Worm (Caenorhabditis elegans): ENCODE data around the gene col-93.

Gene col-93

ce11 chrIII:10960387-10960786 lies 25.0 kb downstream of the col-93 start:
- TF ChIP-seq ceh-13 (GFP tag; optimal IDR thresholded peaks at IDR 0.05), result no peak
- no peak for TF ChIP-seq scrt-1 (GFP tag; IDR thresholded peaks at IDR 0.05)
- TF ChIP-seq ets-7 (tag; optimal IDR thresholded peaks at IDR 0.05), result no peak
- no peak for TF ChIP-seq flt-1 (GFP tag; IDR thresholded peaks at IDR 0.05)

ce11 chrIII:10957710-10958109 lies 27.7 kb downstream of the col-93 start:
- TF ChIP-seq tbx-11 (GFP tag; IDR thresholded peaks at IDR 0.05) (no peak), ets-7 (tag; optimal IDR thresholded peaks at IDR 0.05) (no peak), ceh-36 (tag; optimal IDR thresholded peaks at IDR 0.05) (no peak), B0310.2 (tag; optimal IDR thresholded peaks at IDR 0.05) (no peak), pes-1 (GFP tag; IDR thresholded peaks at IDR 0.05) (no peak), hmg-4 (GFP tag; optimal IDR thresholded peaks at IDR 0.05) (no peak), ama-1 (optimal IDR thresholded peaks at IDR 0.05) (no peak), sea-1 (GFP tag; conservative IDR thresholded peaks at IDR 0.05) (no peak)

- TF ChIP-seq hmbx-1 (tag; optimal IDR thresholded peaks at IDR 0.05) (no peak), F13C5.2 (tag; optimal IDR thresholded peaks at IDR 0.05) (no peak), ets-7 (tag; optimal IDR thresholded peaks at IDR 0.05) (no peak), aly-1 (tag; optimal IDR thresholded peaks at IDR 0.05) (no peak), tra-4 (tag; optimal IDR thresholded peaks at IDR 0.05) (no peak), ama-1 (optimal IDR thresholded peaks at IDR 0.05) (no peak), scrt-1 (GFP tag; IDR thresholded peaks at IDR 0.05) (no peak)
Measured at ce11 chrIII:10957236-10957635, 28.2 kb downstream of the col-93 start.

DNA sequence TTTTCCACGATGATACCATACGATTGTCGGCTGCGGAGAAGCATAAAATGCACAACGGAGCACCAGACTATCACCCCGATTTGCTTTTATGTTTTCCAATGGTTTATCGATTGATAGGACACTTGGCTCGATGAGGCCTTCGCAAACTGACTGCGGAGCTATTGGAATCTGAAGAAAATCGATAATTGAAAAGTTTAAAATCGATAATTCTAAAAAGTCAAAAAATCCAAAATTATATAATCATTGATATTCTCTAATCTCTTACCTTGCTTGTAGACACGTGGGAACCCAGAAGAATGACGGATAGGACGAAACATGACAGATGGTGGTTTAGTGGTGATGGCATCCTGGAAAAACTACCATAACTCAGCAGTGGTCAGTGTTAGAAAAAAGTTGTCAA lies 32.2 kb downstream of the col-93 start, which contains the start of gene zig-5:
Gene zig-5 (minus strand): TSS at position 349 of the 400 bp plus-strand sequence.
- TF ChIP-seq aly-1 (tag; optimal IDR thresholded peaks at IDR 0.05) (no peak), ama-1 (optimal IDR thresholded peaks at IDR 0.05) (no peak), scrt-1 (GFP tag; IDR thresholded peaks at IDR 0.05) (no peak), ets-7 (tag; optimal IDR thresholded peaks at IDR 0.05) (no peak), ceh-13 (GFP tag; optimal IDR thresholded peaks at IDR 0.05) (no peak), hnd-1 (tag; optimal IDR thresholded peaks at IDR 0.05) (no peak), B0310.2 (tag; optimal IDR thresholded peaks at IDR 0.05) (no peak), tbx-37 (GFP tag; conservative IDR thresholded peaks at IDR 0.05) (no peak)

DNA sequence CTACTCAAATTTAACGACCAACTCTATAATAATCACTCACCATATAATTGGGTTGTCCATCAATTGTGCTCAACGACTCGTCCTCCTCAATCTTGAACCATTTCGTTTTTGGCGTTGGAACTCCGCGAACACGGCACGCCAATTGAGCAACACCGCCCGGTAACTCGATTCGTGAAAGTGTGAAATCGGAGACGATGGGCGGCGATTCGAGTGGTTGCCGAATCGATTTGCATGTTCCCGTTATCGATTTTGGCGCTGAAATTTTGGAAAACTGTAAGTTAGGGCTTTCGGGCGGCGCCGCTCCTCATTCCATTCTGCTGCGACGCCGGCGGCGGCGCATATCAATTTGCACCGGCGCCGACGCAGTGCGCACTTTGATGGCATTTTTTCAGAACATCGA lies 33.7 kb downstream of the col-93 start:
- TF ChIP-seq ets-7 (tag; optimal IDR thresholded peaks at IDR 0.05) (no peak), tra-4 (tag; optimal IDR thresholded peaks at IDR 0.05) (no peak), tbx-11 (GFP tag; IDR thresholded peaks at IDR 0.05) (no peak), F13C5.2 (tag; optimal IDR thresholded peaks at IDR 0.05) (no peak), hnd-1 (tag; optimal IDR thresholded peaks at IDR 0.05) (no peak), scrt-1 (GFP tag; IDR thresholded peaks at IDR 0.05) (no peak), pes-1 (GFP tag; IDR thresholded peaks at IDR 0.05) (no peak), flt-1 (GFP tag; IDR thresholded peaks at IDR 0.05) (no peak), tbx-37 (GFP tag; conservative IDR thresholded peaks at IDR 0.05) (no peak), hmg-4 (GFP tag; optimal IDR thresholded peaks at IDR 0.05) (no peak), ceh-13 (GFP tag; optimal IDR thresholded peaks at IDR 0.05) (no peak), hmbx-1 (tag; optimal IDR thresholded peaks at IDR 0.05) (no peak), B0310.2 (tag; optimal IDR thresholded peaks at IDR 0.05) (no peak), ceh-36 (tag; optimal IDR thresholded peaks at IDR 0.05) (no peak)

DNA sequence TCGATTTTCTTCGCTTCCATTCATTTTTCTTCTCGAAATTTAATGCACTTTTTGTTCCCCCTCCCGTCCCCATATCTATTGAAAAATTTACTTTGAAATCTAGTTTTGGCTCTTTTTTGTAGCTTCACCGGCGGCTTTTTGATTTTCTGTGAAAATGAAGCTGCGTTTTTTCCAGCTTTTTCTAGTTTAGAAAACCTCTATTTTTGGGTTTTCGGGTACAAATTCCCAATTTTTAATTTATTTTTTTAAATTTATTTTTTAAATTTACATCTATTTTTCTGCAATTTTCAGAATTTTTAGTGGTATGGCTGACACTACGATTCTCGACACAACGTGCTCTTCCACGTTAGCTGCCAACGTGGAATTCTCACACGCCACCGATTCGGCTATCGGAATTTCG lies 38.3 kb downstream of the col-93 start, which contains the start of gene strd-1:
Gene strd-1 (plus strand): TSS at position 301 of the 400 bp plus-strand sequence.
- TF ChIP-seq hmg-4 (GFP tag; optimal IDR thresholded peaks at IDR 0.05) (no peak), ceh-36 (tag; optimal IDR thresholded peaks at IDR 0.05) (no peak), ets-7 (tag; optimal IDR thresholded peaks at IDR 0.05) (no peak), scrt-1 (GFP tag; IDR thresholded peaks at IDR 0.05) (no peak), sea-1 (GFP tag; conservative IDR thresholded peaks at IDR 0.05) (no peak), ama-1 (optimal IDR thresholded peaks at IDR 0.05) (no peak), flt-1 (GFP tag; IDR thresholded peaks at IDR 0.05) (no peak), F13C5.2 (tag; optimal IDR thresholded peaks at IDR 0.05) (no peak), aly-1 (tag; optimal IDR thresholded peaks at IDR 0.05) (no peak), ceh-13 (GFP tag; optimal IDR thresholded peaks at IDR 0.05) (no peak), tbx-37 (GFP tag; conservative IDR thresholded peaks at IDR 0.05) (no peak), tra-4 (tag; optimal IDR thresholded peaks at IDR 0.05) (no peak), hnd-1 (tag; optimal IDR thresholded peaks at IDR 0.05) (no peak), pes-1 (GFP tag; IDR thresholded peaks at IDR 0.05) (no peak), B0310.2 (tag; optimal IDR thresholded peaks at IDR 0.05) (no peak), tbx-11 (GFP tag; IDR thresholded peaks at IDR 0.05) (no peak), hmbx-1 (tag; optimal IDR thresholded peaks at IDR 0.05) (no peak)

DNA sequence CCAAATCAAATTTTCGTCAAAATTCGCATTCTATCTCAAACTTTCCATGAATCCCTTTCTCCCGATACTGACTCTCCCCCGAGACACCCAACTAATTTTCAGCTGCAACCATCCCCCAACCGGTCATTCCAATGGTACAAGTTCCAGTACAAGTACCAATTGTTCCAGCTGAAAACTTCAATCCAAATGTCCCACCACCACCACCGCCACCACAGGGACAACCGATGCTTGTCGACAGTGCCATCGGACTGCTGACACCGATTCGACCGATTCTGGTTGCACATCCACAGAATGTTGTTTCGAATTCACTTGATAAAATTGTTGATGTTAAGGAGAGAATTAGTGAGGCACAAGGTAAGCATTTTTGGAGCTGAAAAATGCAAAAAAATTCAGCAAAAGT lies 39.9 kb downstream of the col-93 start:
- TF ChIP-seq tbx-37 (GFP tag; conservative IDR thresholded peaks at IDR 0.05), result no peak
- no peak for TF ChIP-seq ceh-36 (tag; optimal IDR thresholded peaks at IDR 0.05)
- TF ChIP-seq hnd-1 (tag; optimal IDR thresholded peaks at IDR 0.05), result no peak
- no peak for TF ChIP-seq pes-1 (GFP tag; IDR thresholded peaks at IDR 0.05)
- TF ChIP-seq hmbx-1 (tag; optimal IDR thresholded peaks at IDR 0.05), result no peak
- TF ChIP-seq ceh-13 (GFP tag; optimal IDR thresholded peaks at IDR 0.05), result no peak
- no peak for TF ChIP-seq F13C5.2 (tag; optimal IDR thresholded peaks at IDR 0.05)
- TF ChIP-seq flt-1 (GFP tag; IDR thresholded peaks at IDR 0.05), result no peak
- TF ChIP-seq tra-4 (tag; optimal IDR thresholded peaks at IDR 0.05), result no peak
- no peak for TF ChIP-seq aly-1 (tag; optimal IDR thresholded peaks at IDR 0.05)
- TF ChIP-seq hmg-4 (GFP tag; optimal IDR thresholded peaks at IDR 0.05), result no peak
- no peak for TF ChIP-seq sea-1 (GFP tag; conservative IDR thresholded peaks at IDR 0.05)
- TF ChIP-seq ets-7 (tag; optimal IDR thresholded peaks at IDR 0.05), result no peak
- no peak for TF ChIP-seq ama-1 (optimal IDR thresholded peaks at IDR 0.05)
- TF ChIP-seq tbx-11 (GFP tag; IDR thresholded peaks at IDR 0.05), result no peak
- no peak for TF ChIP-seq B0310.2 (tag; optimal IDR thresholded peaks at IDR 0.05)
- no peak for TF ChIP-seq scrt-1 (GFP tag; IDR thresholded peaks at IDR 0.05)

- TF ChIP-seq ama-1 (optimal IDR thresholded peaks at IDR 0.05) (no peak), hmg-4 (GFP tag; optimal IDR thresholded peaks at IDR 0.05) (no peak), hmbx-1 (tag; optimal IDR thresholded peaks at IDR 0.05) (no peak), scrt-1 (GFP tag; IDR thresholded peaks at IDR 0.05) (no peak)
Measured at ce11 chrIII:10942905-10943304, 42.5 kb downstream of the col-93 start.

Data from whole organism, early embryonic.